Worm (Caenorhabditis elegans) whole organism, L1 larva: ENCODE measurements around the gene skpo-3.

ENCODE experiments used
- C04F5.9 ChIP-seq: sonication (generic microtip); optimal IDR thresholded peaks from 2 replicates; lab custom pipeline; 2016; ENCODE audit warnings: missing genetic modification characterization, missing compliant biosample characterization
- C16A3.4 ChIP-seq: fragments of 150-350 bp; optimal IDR thresholded peaks from 2 replicates; lab custom pipeline; 2014; ENCODE audit warnings: missing biosample characterization, missing genetic modification characterization
- F16B12.6 ChIP-seq: fragments of 150-350 bp; optimal IDR thresholded peaks from 2 replicates; lab custom pipeline; 2014; ENCODE audit warnings: missing biosample characterization, missing genetic modification characterization
- aha-1 ChIP-seq: fragments of 150-350 bp; optimal IDR thresholded peaks from 2 replicates; lab custom pipeline; 2014; ENCODE audit warnings: missing biosample characterization, missing genetic modification characterization
- ama-1 ChIP-seq: fragments of 150-350 bp; optimal IDR thresholded peaks from 2 replicates; lab custom pipeline; 2014
- blmp-1 ChIP-seq: fragments of 150-350 bp; optimal IDR thresholded peaks from 2 replicates; lab custom pipeline; 2014; ENCODE audit warnings: missing biosample characterization, missing genetic modification characterization
- ceh-63 ChIP-seq: fragments of 200-800 bp; sonication (Bioruptor generic); optimal IDR thresholded peaks from 2 replicates; lab custom pipeline; 2018; ENCODE audit warnings: mild to moderate bottlenecking, missing genetic modification characterization, missing compliant biosample characterization
- ceh-90 ChIP-seq: sonication (generic microtip); optimal IDR thresholded peaks from 2 replicates; lab custom pipeline; 2016; ENCODE audit warnings: missing genetic modification characterization, missing compliant biosample characterization
- dsc-1 ChIP-seq: sonication (generic microtip); optimal IDR thresholded peaks from 2 replicates; lab custom pipeline; 2016; ENCODE audit warnings: mild to moderate bottlenecking, missing genetic modification characterization, missing compliant biosample characterization
- efl-1 ChIP-seq, 4 experiments: fragments of 150-350 bp; optimal IDR thresholded peaks in 3 of 4; peaks in 1 of 4; 1 replicate in 1 of 4; 2 replicates in 3 of 4; lab custom pipeline; 2014; ENCODE audit warnings: missing biosample characterization in 2 of 4, missing genetic modification characterization in 2 of 4, missing genetic modification reagents in 2 of 4
- efl-3 ChIP-seq: fragments of 200-800 bp; sonication (Bioruptor generic); optimal IDR thresholded peaks from 2 replicates; lab custom pipeline; 2018; ENCODE audit warnings: mild to moderate bottlenecking, missing genetic modification characterization, missing compliant biosample characterization
- ets-5 ChIP-seq: fragments of 200-800 bp; sonication (Bioruptor generic); IDR thresholded peaks from 2 replicates; pipeline ENCODE4 v1.3.6; 2022; ENCODE audit warnings: missing genetic modification characterization, missing compliant biosample characterization
- fkh-8 ChIP-seq: sonication (generic microtip); optimal IDR thresholded peaks from 2 replicates; lab custom pipeline; 2016; ENCODE audit warnings: mild to moderate bottlenecking, missing genetic modification characterization, missing compliant biosample characterization
- grh-1 ChIP-seq: fragments of 200-800 bp; sonication (Bioruptor generic); IDR thresholded peaks from 2 replicates; pipeline ENCODE4 v1.3.6; 2022; ENCODE audit warnings: missing genetic modification reagents, missing genetic modification characterization, missing compliant biosample characterization
- hlh-4 ChIP-seq: sonication (generic microtip); optimal IDR thresholded peaks from 2 replicates; lab custom pipeline; 2016; ENCODE audit warnings: mild to moderate bottlenecking, missing genetic modification characterization, missing compliant biosample characterization
- isw-1 ChIP-seq: fragments of 200-800 bp; sonication (Bioruptor generic); IDR thresholded peaks from 2 replicates; pipeline ENCODE4 v1.3.6; 2022; ENCODE audit warnings: missing genetic modification characterization, missing compliant biosample characterization
- lin-14 ChIP-seq: fragments of 200-800 bp; sonication (Bioruptor generic); optimal IDR thresholded peaks from 2 replicates; lab custom pipeline; 2018; ENCODE audit warnings: mild to moderate bottlenecking, missing genetic modification characterization, moderate library complexity, missing compliant biosample characterization
- lin-39 ChIP-seq: fragments of 150-350 bp; optimal IDR thresholded peaks from 2 replicates; lab custom pipeline; 2014; ENCODE audit warnings: missing biosample characterization, missing genetic modification reagents, missing genetic modification characterization
- mep-1 ChIP-seq: fragments of 150-350 bp; optimal IDR thresholded peaks from 2 replicates; lab custom pipeline; 2014; ENCODE audit warnings: missing biosample characterization, missing genetic modification characterization
- nhr-20 ChIP-seq: sonication (generic microtip); optimal IDR thresholded peaks from 2 replicates; lab custom pipeline; 2016; ENCODE audit warnings: mild to moderate bottlenecking, missing genetic modification characterization, missing compliant biosample characterization
- nhr-28 ChIP-seq: fragments of 150-350 bp; optimal IDR thresholded peaks from 2 replicates; lab custom pipeline; 2014; ENCODE audit warnings: missing biosample characterization, missing genetic modification characterization
- nhr-47 ChIP-seq: sonication (generic microtip); optimal IDR thresholded peaks from 2 replicates; lab custom pipeline; 2016; ENCODE audit warnings: mild to moderate bottlenecking, missing genetic modification characterization, moderate library complexity, missing compliant biosample characterization
- nhr-71 ChIP-seq: sonication (generic microtip); optimal IDR thresholded peaks from 2 replicates; lab custom pipeline; 2016; ENCODE audit warnings: mild to moderate bottlenecking, missing genetic modification characterization, moderate library complexity, missing compliant biosample characterization
- nhr-76 ChIP-seq: sonication (generic microtip); optimal IDR thresholded peaks from 2 replicates; lab custom pipeline; 2017; ENCODE audit warnings: missing biosample characterization, missing genetic modification characterization
- nhr-77 ChIP-seq: fragments of 150-350 bp; optimal IDR thresholded peaks from 2 replicates; lab custom pipeline; 2014; ENCODE audit warnings: missing biosample characterization, missing genetic modification characterization
- nhr-84 ChIP-seq: sonication (generic microtip); optimal IDR thresholded peaks from 2 replicates; lab custom pipeline; 2017; ENCODE audit warnings: missing biosample characterization, missing genetic modification characterization
- nhr-85 ChIP-seq: sonication (generic microtip); peaks from one replicate; lab custom pipeline; 2016; ENCODE audit warnings: missing genetic modification characterization, inconsistent platforms, missing compliant biosample characterization
- pax-3 ChIP-seq: fragments of 200-800 bp; sonication (Bioruptor generic); optimal IDR thresholded peaks from 2 replicates; lab custom pipeline; 2018; ENCODE audit warnings: mild to moderate bottlenecking, missing genetic modification characterization, moderate library complexity, missing compliant biosample characterization
- snpc-4 ChIP-seq: fragments of 150-350 bp; optimal IDR thresholded peaks from 2 replicates; lab custom pipeline; 2014; ENCODE audit warnings: missing biosample characterization, missing genetic modification characterization
- snu-23 ChIP-seq: sonication (generic microtip); optimal IDR thresholded peaks from 2 replicates; lab custom pipeline; 2016; ENCODE audit warnings: missing genetic modification characterization, missing compliant biosample characterization
- sptf-1 ChIP-seq: fragments of 150-350 bp; optimal IDR thresholded peaks from 2 replicates; lab custom pipeline; 2014; ENCODE audit warnings: missing biosample characterization, missing genetic modification characterization
- swsn-7 ChIP-seq: sonication (generic microtip); optimal IDR thresholded peaks from 2 replicates; lab custom pipeline; 2016; ENCODE audit warnings: missing genetic modification characterization, missing compliant biosample characterization
- unc-62 ChIP-seq: fragments of 150-350 bp; optimal IDR thresholded peaks from 2 replicates; lab custom pipeline; 2014; ENCODE audit warnings: missing biosample characterization, missing genetic modification reagents, missing genetic modification characterization
- vab-15 ChIP-seq: sonication (generic microtip); optimal IDR thresholded peaks from 2 replicates; lab custom pipeline; 2017; ENCODE audit warnings: missing genotype, mild to moderate bottlenecking, missing genetic modification characterization, missing compliant biosample characterization
- xbp-1 ChIP-seq: sonication (generic microtip); optimal IDR thresholded peaks from 2 replicates; lab custom pipeline; 2016; ENCODE audit warnings: missing genetic modification characterization, missing compliant biosample characterization
- zip-4 ChIP-seq: fragments of 200-800 bp; sonication (Bioruptor generic); optimal IDR thresholded peaks from 2 replicates; lab custom pipeline; 2018; ENCODE audit warnings: mild to moderate bottlenecking, missing genetic modification characterization, moderate library complexity, missing compliant biosample characterization

skpo-3 gene

ce11 chrII:7224074-7224473, 21.6 kb upstream of the skpo-3 start:
- TF ChIP-seq grh-1 (GFP tag; lab: Robert Waterston, UW) (no peak), nhr-76 (tag; lab: Kevin White, UChicago) (no peak), aha-1 (tag; lab: Kevin White, UChicago) (no peak), F16B12.6 (tag; lab: Kevin White, UChicago) (no peak), zip-4 (GFP tag; lab: Kevin White, UChicago) (no peak), lin-39 (tag; lab: Kevin White, UChicago) (no peak), nhr-71 (no peak), ceh-90 (no peak), xbp-1 (tag; lab: Kevin White, UChicago) (no peak), hlh-4 (tag; lab: Kevin White, UChicago) (no peak), pax-3 (tag; lab: Kevin White, UChicago) (no peak)
- TF ChIP-seq, all 84 proteins: peak for 0

ce11 chrII:7225864-7226522, 19.7 kb upstream of the skpo-3 start, which contains the start of gene clh-3:
clh-3 (minus strand) TSS chrII:7225914.
- TF ChIP-seq nhr-84 (tag; lab: Kevin White, UChicago) (no peak), C16A3.4 (tag; lab: Kevin White, UChicago) (no peak), F16B12.6 (tag; lab: Kevin White, UChicago) (no peak), nhr-77 (tag; lab: Kevin White, UChicago) (no peak), xbp-1 (tag; lab: Kevin White, UChicago) (no peak), aha-1 (tag; lab: Kevin White, UChicago) (no peak), snu-23 (no peak), nhr-85 (tag; lab: Kevin White, UChicago) (no peak), dsc-1 (tag; lab: Kevin White, UChicago) (no peak), nhr-28 (no peak), unc-62 (GFP tag; lab: Kevin White, UChicago) (no peak), C04F5.9 (tag; lab: Kevin White, UChicago) (no peak)

DNA sequence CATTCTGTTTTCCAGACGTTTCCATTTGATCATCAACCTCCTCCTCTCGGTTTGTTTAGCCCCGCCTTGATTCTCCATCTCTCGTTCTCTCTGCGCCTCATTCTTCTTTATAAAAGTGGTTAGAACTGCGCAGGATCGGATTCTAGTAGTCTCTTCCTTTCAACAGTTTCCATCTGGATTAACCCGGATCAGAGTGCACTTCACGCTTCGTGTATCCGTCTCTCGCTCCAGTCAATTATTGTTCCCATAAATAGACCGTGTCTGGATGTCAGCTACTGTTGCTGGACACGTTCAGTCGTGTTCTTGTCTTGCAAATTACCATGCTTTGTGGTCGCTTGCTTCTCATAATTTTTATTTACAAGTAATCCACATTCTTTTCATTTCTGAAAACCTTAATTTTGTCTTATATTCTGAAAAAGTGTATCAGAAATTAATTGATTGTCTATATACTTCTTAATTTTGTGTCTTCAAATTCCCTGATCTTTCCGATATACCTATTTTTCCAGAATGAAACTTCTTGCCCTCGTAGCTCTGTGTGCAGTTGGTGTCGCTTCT, 17.0 kb upstream of the skpo-3 start, which contains the start of gene F32A5.4:
Gene F32A5.4 (plus strand): TSS at position 505 of the 555 bp plus-strand sequence.
- TF ChIP-seq swsn-7 (peak; percentile 19), blmp-1 (peak; percentile 40), mep-1 (tag; lab: Kevin White, UChicago) (peak; percentile 4), nhr-71 (peak; percentile 4), nhr-85 (tag; lab: Kevin White, UChicago) (peak; percentile 69), isw-1 (GFP tag; lab: Robert Waterston, UW) (no peak), nhr-28 (no peak), grh-1 (GFP tag; lab: Robert Waterston, UW) (peak; percentile 38), ama-1 (lab: Kevin White, UChicago) (peak; percentile 6), ets-5 (no peak), lin-14 (peak; percentile 22), xbp-1 (tag; lab: Kevin White, UChicago) (no peak), snpc-4 (tag; lab: Kevin White, UChicago) (no peak), ceh-63 (GFP tag; lab: Kevin White, UChicago) (no peak), efl-1 (optimal IDR thresholded peaks at IDR 0.05; lab: Kevin White, UChicago) (no peak), efl-1 (GFP tag; optimal IDR thresholded peaks at IDR 0.05 in 1 of 2; lab: Kevin White, UChicago) (peak in 1 of 2 experiments; percentile 75), nhr-20 (tag; lab: Kevin White, UChicago) (peak; percentile 17), sptf-1 (tag; lab: Kevin White, UChicago) (no peak)

DNA sequence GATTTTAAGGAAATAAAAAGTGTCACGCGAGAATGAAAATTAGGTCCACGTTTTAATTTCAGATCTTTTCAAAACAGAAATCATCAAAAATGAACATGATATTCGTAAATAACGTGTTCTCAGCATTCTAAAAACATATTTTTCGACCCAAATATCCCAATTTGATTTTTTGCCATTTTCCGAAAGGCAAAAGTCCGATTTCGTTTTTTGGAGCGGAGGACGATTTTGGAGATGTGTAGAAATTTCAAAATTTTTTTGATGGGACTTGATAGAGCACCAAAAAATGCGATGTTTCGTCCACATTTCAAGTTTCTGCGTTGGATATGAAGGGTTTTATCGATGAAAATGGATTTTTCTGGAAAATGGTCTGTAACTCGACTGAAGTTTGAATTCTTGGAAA, 15.0 kb upstream of the skpo-3 start:
- TF ChIP-seq nhr-47 (no peak), swsn-7 (no peak), nhr-77 (tag; lab: Kevin White, UChicago) (no peak), grh-1 (GFP tag; lab: Robert Waterston, UW) (0 out of 2 replicates have a peak, but pooled peaks have one; percentile 9), efl-1 (optimal IDR thresholded peaks at IDR 0.05; lab: Kevin White, UChicago) (no peak), efl-1 (GFP tag; optimal IDR thresholded peaks at IDR 0.05 in 1 of 2; lab: Kevin White, UChicago) (peak in 1 of 2 experiments; percentile 1), mep-1 (tag; lab: Kevin White, UChicago) (peak; percentile 5), efl-3 (no peak), vab-15 (tag; lab: Kevin White, UChicago) (no peak), fkh-8 (tag; lab: Kevin White, UChicago) (no peak)
- TF ChIP-seq, all 84 proteins: peak for 3
